Worm (Caenorhabditis elegans): ENCODE measurements around the gene abu-14.

DNA sequence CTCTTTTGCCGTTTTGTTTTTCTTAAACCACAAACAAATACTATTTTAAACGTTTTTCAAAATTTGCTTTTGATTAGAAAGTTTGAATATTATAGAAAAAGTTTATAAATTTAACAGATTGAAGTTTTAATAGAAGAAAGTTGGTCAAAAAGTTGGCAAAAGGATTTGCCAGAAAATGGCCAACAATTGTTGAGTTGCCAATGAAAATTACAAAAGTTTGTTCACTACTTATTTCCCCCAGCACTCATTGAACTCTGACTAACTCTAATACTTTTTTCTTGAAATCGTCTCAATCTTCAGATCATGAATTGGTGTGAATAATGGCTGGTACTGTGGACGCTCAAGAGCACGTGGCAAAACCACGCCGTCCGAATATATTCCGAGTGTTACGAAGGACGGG lies 16.9 kb downstream of the abu-14 start, which contains the start of gene ZK1067.4:
- TF ChIP-seq W03F9.2 (tag; optimal IDR thresholded peaks at IDR 0.05): no peak
- no peak for TF ChIP-seq him-1 (tag; optimal IDR thresholded peaks at IDR 0.05)
